Fruit fly (Drosophila melanogaster) whole organism, embryonic: ENCODE measurements around the gene CG33941.

ENCODE experiments used
- CG10147 ChIP-seq: fragments of 200-800 bp; sonication (Bioruptor generic); optimal IDR thresholded peaks from 2 replicates; lab custom pipeline; 2019; ENCODE audit warnings: missing biosample characterization, mild to moderate bottlenecking, missing genetic modification characterization, moderate library complexity
- CG10267 ChIP-seq: fragments of 200-800 bp; sonication (Bioruptor generic); optimal IDR thresholded peaks from 2 replicates; lab custom pipeline; 2018; ENCODE audit warnings: missing biosample characterization, mild to moderate bottlenecking, missing genetic modification characterization, moderate library complexity
- CG10565 ChIP-seq: fragments of 200-800 bp; sonication (Bioruptor generic); optimal IDR thresholded peaks from 3 replicates; lab custom pipeline; 2016; ENCODE audit warnings: missing biosample characterization, mild to moderate bottlenecking, missing genetic modification characterization
- CG11723 ChIP-seq: fragments of 200-800 bp; sonication (Bioruptor generic); optimal IDR thresholded peaks from 2 replicates; lab custom pipeline; 2017; ENCODE audit warnings: missing biosample characterization, mild to moderate bottlenecking, missing genetic modification characterization
- CG12391 ChIP-seq: fragments of 200-800 bp; sonication (Bioruptor generic); optimal IDR thresholded peaks from 3 replicates; lab custom pipeline; 2018; ENCODE audit warnings: missing biosample characterization, mild to moderate bottlenecking, missing genetic modification characterization, moderate library complexity
- CG12942 ChIP-seq: fragments of 200-800 bp; sonication (Bioruptor generic); optimal IDR thresholded peaks from 3 replicates; lab custom pipeline; 2016; ENCODE audit warnings: missing biosample characterization, missing genetic modification characterization
- CG13296 ChIP-seq: fragments of 200-800 bp; sonication (Bioruptor generic); optimal IDR thresholded peaks from 3 replicates; lab custom pipeline; 2018; ENCODE audit warnings: missing biosample characterization, mild to moderate bottlenecking, missing genetic modification characterization
- CG13775 ChIP-seq: fragments of 200-800 bp; sonication (Bioruptor generic); optimal IDR thresholded peaks from 3 replicates; lab custom pipeline; 2017; ENCODE audit warnings: missing biosample characterization, mild to moderate bottlenecking, missing genetic modification characterization
- CG13894 ChIP-seq: fragments of 200-800 bp; sonication (Bioruptor generic); optimal IDR thresholded peaks from 3 replicates; lab custom pipeline; 2018; ENCODE audit warnings: missing biosample characterization, mild to moderate bottlenecking, missing genetic modification characterization, moderate library complexity
- CG14710 ChIP-seq: fragments of 200-800 bp; sonication (Bioruptor generic); optimal IDR thresholded peaks from 3 replicates; lab custom pipeline; 2019; ENCODE audit warnings: missing biosample characterization, mild to moderate bottlenecking, missing genetic modification characterization, moderate library complexity
- CG14965 ChIP-seq: fragments of 200-800 bp; sonication (Bioruptor generic); optimal IDR thresholded peaks from 2 replicates; lab custom pipeline; 2016; ENCODE audit warnings: missing biosample characterization, missing genetic modification characterization, borderline replicate concordance
- CG17359 ChIP-seq: fragments of 200-800 bp; sonication (Bioruptor generic); optimal IDR thresholded peaks from 3 replicates; lab custom pipeline; 2018; ENCODE audit warnings: missing biosample characterization, mild to moderate bottlenecking, missing genetic modification characterization, moderate library complexity
- CG17829 ChIP-seq: fragments of 200-800 bp; optimal IDR thresholded peaks from 2 replicates; lab custom pipeline; 2019; ENCODE audit warnings: missing biosample characterization, mild to moderate bottlenecking, missing genetic modification characterization, moderate library complexity
- CG2875 ChIP-seq: fragments of 200-800 bp; sonication (Bioruptor generic); optimal IDR thresholded peaks from 2 replicates; lab custom pipeline; 2017; ENCODE audit warnings: missing biosample characterization, mild to moderate bottlenecking, missing genetic modification characterization, missing genetic modification reagents
- CG30431 ChIP-seq: fragments of 200-800 bp; sonication (Bioruptor generic); optimal IDR thresholded peaks from 2 replicates; lab custom pipeline; 2017; ENCODE audit warnings: missing biosample characterization, missing genetic modification characterization
- CG3407 ChIP-seq: fragments of 200-800 bp; sonication (Bioruptor generic); optimal IDR thresholded peaks from 2 replicates; lab custom pipeline; 2018; ENCODE audit warnings: missing biosample characterization, mild to moderate bottlenecking, missing genetic modification characterization
- CG9876 ChIP-seq: fragments of 200-800 bp; sonication (Bioruptor generic); optimal IDR thresholded peaks from 2 replicates; lab custom pipeline; 2016; ENCODE audit warnings: missing biosample characterization, missing genetic modification characterization
- D ChIP-seq, 2 experiments: fragments of 200-800 bp in 1 of 2; fragments of >200 bp in 1 of 2; sonication (Bioruptor generic) in 1 of 2; optimal IDR thresholded peaks; 2 replicates in 1 of 2; 3 replicates in 1 of 2; lab custom pipeline; 2017; ENCODE audit warnings: mild to moderate bottlenecking in 1 of 2, missing biosample characterization in 1 of 2, missing genetic modification characterization in 1 of 2, missing genetic modification reagents in 1 of 2
- D19A ChIP-seq: fragments of 200-800 bp; optimal IDR thresholded peaks from 3 replicates; lab custom pipeline; 2019; ENCODE audit warnings: missing biosample characterization, mild to moderate bottlenecking, missing genetic modification characterization, moderate library complexity
- Dll ChIP-seq: fragments of 200-800 bp; sonication (Bioruptor generic); IDR thresholded peaks from 4 replicates; pipeline ENCODE4 v1.3.6; 2022; ENCODE audit warnings: missing biosample characterization, missing genetic modification characterization; ENCODE audit not compliant: partially characterized antibody
- HHEX ChIP-seq: fragments of 200-800 bp; sonication (Bioruptor generic); optimal IDR thresholded peaks from 3 replicates; lab custom pipeline; 2017; ENCODE audit warnings: missing biosample characterization, mild to moderate bottlenecking, missing genetic modification characterization, missing genetic modification reagents
- Hr51 ChIP-seq, 2 experiments: fragments of 200-800 bp; sonication (Bioruptor generic); optimal IDR thresholded peaks; 2 replicates in 1 of 2; 3 replicates in 1 of 2; lab custom pipeline; 2016 to 2018; ENCODE audit warnings: missing biosample characterization in 2 of 2, missing genetic modification characterization in 2 of 2, mild to moderate bottlenecking in 1 of 2, moderate library complexity in 1 of 2
- MTF-1 ChIP-seq: fragments of 200-800 bp; sonication (Bioruptor generic); optimal IDR thresholded peaks from 2 replicates; lab custom pipeline; 2018; ENCODE audit warnings: missing biosample characterization, mild to moderate bottlenecking, missing genetic modification characterization, borderline replicate concordance
- Meics ChIP-seq: fragments of 200-800 bp; sonication (Bioruptor generic); optimal IDR thresholded peaks from 2 replicates; lab custom pipeline; 2017; ENCODE audit warnings: missing biosample characterization, mild to moderate bottlenecking, missing genetic modification characterization
- Mes4 ChIP-seq: fragments of 200-800 bp; sonication (Bioruptor generic); optimal IDR thresholded peaks from 2 replicates; lab custom pipeline; 2016; ENCODE audit warnings: missing biosample characterization, missing genetic modification characterization
- NK7.1 ChIP-seq: fragments of 200-800 bp; sonication (Bioruptor generic); optimal IDR thresholded peaks from 3 replicates; lab custom pipeline; 2016; ENCODE audit warnings: missing biosample characterization, missing genetic modification characterization
- NfI ChIP-seq: fragments of 200-800 bp; sonication (Bioruptor generic); optimal IDR thresholded peaks from 3 replicates; lab custom pipeline; 2018; ENCODE audit warnings: missing biosample characterization, mild to moderate bottlenecking, missing genetic modification characterization, moderate library complexity
- PHDP ChIP-seq: fragments of 200-800 bp; sonication (Bioruptor generic); optimal IDR thresholded peaks from 3 replicates; lab custom pipeline; 2018; ENCODE audit warnings: missing biosample characterization, mild to moderate bottlenecking, missing genetic modification characterization, moderate library complexity
- Spps ChIP-seq: fragments of 200-800 bp; sonication (Bioruptor generic); optimal IDR thresholded peaks from 2 replicates; lab custom pipeline; 2018; ENCODE audit warnings: missing biosample characterization, mild to moderate bottlenecking, missing genetic modification characterization
- Sry-β ChIP-seq: fragments of 200-800 bp; sonication (Bioruptor generic); optimal IDR thresholded peaks from 2 replicates; lab custom pipeline; 2018; ENCODE audit warnings: missing biosample characterization, mild to moderate bottlenecking, missing genetic modification characterization, moderate library complexity
- Stat92E ChIP-seq, 3 experiments: fragments of >200 bp in 2 of 3; fragments of 200-800 bp in 1 of 3; sonication (Bioruptor generic) in 1 of 3; optimal IDR thresholded peaks; 2 replicates each; lab custom pipeline; 2017 to 2019; ENCODE audit warnings: missing biosample characterization in 3 of 3, missing genetic modification characterization in 3 of 3, mild to moderate bottlenecking in 1 of 3, moderate library complexity in 1 of 3
- TFAM ChIP-seq: fragments of 200-800 bp; sonication (Bioruptor generic); optimal IDR thresholded peaks from 2 replicates; lab custom pipeline; 2017; ENCODE audit warnings: missing biosample characterization, missing genetic modification characterization, inconsistent platforms
- Tbp ChIP-seq: fragments of >200 bp; optimal IDR thresholded peaks from 2 replicates; lab custom pipeline; 2018; ENCODE audit warnings: missing biosample characterization, missing genetic modification characterization
- Usf ChIP-seq: fragments of 200-800 bp; sonication (Bioruptor generic); optimal IDR thresholded peaks from 2 replicates; lab custom pipeline; 2017; ENCODE audit warnings: missing genotype, missing biosample characterization, missing genetic modification characterization
- bbx ChIP-seq: fragments of 200-800 bp; sonication (Bioruptor generic); IDR thresholded peaks from 2 replicates; pipeline ENCODE4 v1.3.6; 2022; ENCODE audit warnings: missing biosample characterization, missing genetic modification characterization; ENCODE audit not compliant: partially characterized antibody
- bcd ChIP-seq: fragments of 200-800 bp; sonication (Bioruptor generic); optimal IDR thresholded peaks from 2 replicates; lab custom pipeline; 2017; ENCODE audit warnings: missing biosample characterization, mild to moderate bottlenecking, missing genetic modification characterization
- ci ChIP-seq: fragments of 200-800 bp; sonication (Bioruptor generic); IDR thresholded peaks from 3 replicates; pipeline ENCODE4 v1.3.6; 2022; ENCODE audit warnings: missing biosample characterization, missing genetic modification characterization
- hbn ChIP-seq: fragments of 200-800 bp; sonication (Bioruptor generic); IDR thresholded peaks from 2 replicates; pipeline ENCODE4 v1.3.6; 2022; ENCODE audit warnings: missing biosample characterization, missing genetic modification characterization; ENCODE audit not compliant: partially characterized antibody
- kah ChIP-seq: fragments of 200-800 bp; sonication (Bioruptor generic); optimal IDR thresholded peaks from 2 replicates; lab custom pipeline; 2018; ENCODE audit warnings: missing biosample characterization, mild to moderate bottlenecking, missing genetic modification characterization
- knrl ChIP-seq: fragments of 200-800 bp; sonication (Bioruptor generic); IDR thresholded peaks from 3 replicates; pipeline ENCODE4 v1.3.6; 2022; ENCODE audit warnings: missing biosample characterization, missing genetic modification characterization; ENCODE audit not compliant: partially characterized antibody
- mirr ChIP-seq: fragments of 200-800 bp; sonication (Bioruptor generic); optimal IDR thresholded peaks from 3 replicates; lab custom pipeline; 2018; ENCODE audit warnings: missing biosample characterization, mild to moderate bottlenecking, missing genetic modification characterization
- pfk ChIP-seq: fragments of 200-800 bp; sonication (Bioruptor generic); optimal IDR thresholded peaks from 2 replicates; lab custom pipeline; 2018; ENCODE audit warnings: missing biosample characterization, mild to moderate bottlenecking, missing genetic modification characterization, moderate library complexity
- pum ChIP-seq: fragments of 200-800 bp; sonication (Bioruptor generic); optimal IDR thresholded peaks from 2 replicates; lab custom pipeline; 2016; ENCODE audit warnings: missing biosample characterization, missing genetic modification characterization
- sens ChIP-seq: fragments of 200-800 bp; sonication (Bioruptor generic); peaks from one replicate; lab custom pipeline; 2016; ENCODE audit warnings: missing biosample characterization, missing genetic modification characterization
- sens-2 ChIP-seq: fragments of 200-800 bp; sonication (Bioruptor generic); IDR thresholded peaks from 2 replicates; pipeline ENCODE4 v1.3.6; 2022; ENCODE audit warnings: missing biosample characterization, missing genetic modification characterization
- ssp ChIP-seq: fragments of 200-800 bp; sonication (Bioruptor generic); IDR thresholded peaks from 2 replicates; pipeline ENCODE4 v1.3.6; 2022; ENCODE audit warnings: missing biosample characterization, missing genetic modification characterization
- tap ChIP-seq: fragments of 200-800 bp; optimal IDR thresholded peaks from 3 replicates; lab custom pipeline; 2019; ENCODE audit warnings: missing biosample characterization, mild to moderate bottlenecking, missing genetic modification characterization, moderate library complexity
- ttk ChIP-seq: fragments of 200-800 bp; sonication (Bioruptor generic); IDR thresholded peaks from 2 replicates; pipeline ENCODE4 v2.1.2; 2022; ENCODE audit warnings: missing biosample characterization, missing genetic modification characterization
- yki ChIP-seq: fragments of >200 bp; optimal IDR thresholded peaks from 3 replicates; lab custom pipeline; 2018

The CG33941 gene

DNA sequence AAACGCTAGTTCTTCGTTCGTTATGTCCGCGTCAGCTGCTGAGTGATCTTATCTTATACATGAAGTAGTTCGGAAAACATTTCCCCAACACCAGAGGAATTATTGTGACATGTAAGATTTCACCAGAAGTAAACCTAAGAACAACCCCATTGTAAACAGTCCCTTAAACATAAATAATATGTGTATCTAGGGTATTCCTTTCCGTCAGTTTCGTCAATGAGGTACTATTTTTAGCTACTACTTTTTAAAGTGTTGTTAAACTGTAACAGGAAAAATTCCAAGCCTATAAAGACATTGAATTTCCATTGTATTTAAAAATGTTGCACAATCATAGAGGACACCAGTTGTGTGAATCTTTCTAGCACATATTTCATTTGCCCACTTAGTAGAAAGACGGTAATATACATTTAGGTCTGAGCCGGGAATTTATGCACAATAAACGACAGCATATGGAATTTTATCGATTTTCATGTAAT is 15.4 kb downstream of the CG33941 start (continued):
- TF ChIP-seq CG12391 (tag; lab: Kevin White, UChicago) (no peak), CG14965 (GFP tag; lab: Kevin White, UChicago) (no peak), knrl (GFP tag; lab: Robert Waterston, UW) (no peak), Mes4 (GFP tag; lab: Kevin White, UChicago) (no peak), CG2875 (GFP tag; lab: Kevin White, UChicago) (no peak), Usf (no peak), CG17829 (tag; lab: Kevin White, UChicago) (peak; percentile 26), TFAM (GFP tag; lab: Kevin White, UChicago) (no peak), Meics (GFP tag; lab: Kevin White, UChicago) (peak; percentile 32), bbx (no peak), bcd (GFP tag; lab: Kevin White, UChicago) (no peak), CG17359 (peak; percentile 16), Stat92E (GFP tag; optimal IDR thresholded peaks at IDR 0.05; lab: Kevin White, UChicago) (peak in 1 of 3 experiments; percentile 7), yki (lab: Kevin White, UChicago) (no peak), sens (GFP tag; lab: Kevin White, UChicago) (peak; percentile 86), HHEX (GFP tag; lab: Kevin White, UChicago) (no peak), Dll (GFP tag; lab: Robert Waterston, UW) (no peak), CG30431 (GFP tag; lab: Kevin White, UChicago) (no peak), MTF-1 (no peak), tap (tag; lab: Kevin White, UChicago) (no peak), Tbp (GFP tag; lab: Kevin White, UChicago) (no peak), CG10267 (tag; lab: Kevin White, UChicago) (peak; percentile 82), CG13296 (GFP tag; lab: Kevin White, UChicago) (peak; percentile 43), sens-2 (GFP tag; lab: Robert Waterston, UW) (no peak), ci (0 out of 3 replicates have a peak, but pooled peaks have one; percentile 9), D19A (tag; lab: Kevin White, UChicago) (peak; percentile 45), pfk (GFP tag; lab: Kevin White, UChicago) (peak; percentile 33), CG11723 (peak; percentile 53), D (optimal IDR thresholded peaks at IDR 0.05; lab: Kevin White, UChicago) (no peak), D (GFP tag; optimal IDR thresholded peaks at IDR 0.05; lab: Kevin White, UChicago) (no peak), CG13775 (GFP tag; lab: Kevin White, UChicago) (no peak), CG13894 (tag; lab: Kevin White, UChicago) (peak; percentile 38), CG3407 (no peak), pum (no peak), hbn (GFP tag; lab: Robert Waterston, UW) (no peak), CG10147 (GFP tag; lab: Kevin White, UChicago) (no peak), Hr51 (GFP tag; optimal IDR thresholded peaks at IDR 0.05; lab: Kevin White, UChicago) (no peak), CG14710 (tag; lab: Kevin White, UChicago) (peak; percentile 35), NfI (GFP tag; lab: Kevin White, UChicago) (no peak), NK7.1 (GFP tag; lab: Kevin White, UChicago) (no peak), kah (no peak), CG9876 (GFP tag; lab: Kevin White, UChicago) (no peak), mirr (GFP tag; lab: Kevin White, UChicago) (no peak), CG10565 (GFP tag; lab: Kevin White, UChicago) (no peak), ttk (GFP tag; lab: Robert Waterston, UW) (no peak), PHDP (tag; lab: Kevin White, UChicago) (no peak), Sry-β (GFP tag; lab: Kevin White, UChicago) (peak; percentile 31), CG12942 (GFP tag; lab: Kevin White, UChicago) (no peak), ssp (GFP tag; lab: Robert Waterston, UW) (peak; percentile 85), Spps (tag; lab: Kevin White, UChicago) (no peak)
